Worm (Caenorhabditis elegans) whole organism, late embryonic: ENCODE measurements around the gene K11G12.6.

Experiments
- C08G9.2 ChIP-seq: sonication (generic microtip); optimal IDR thresholded peaks from 2 replicates; lab custom pipeline; 2016; ENCODE audit warnings: mild to moderate bottlenecking, missing genetic modification characterization, moderate library complexity, missing compliant biosample characterization
- C38D4.7 ChIP-seq: fragments of 200-800 bp; sonication (Bioruptor generic); optimal IDR thresholded peaks from 2 replicates; lab custom pipeline; 2018; ENCODE audit warnings: mild to moderate bottlenecking, missing genetic modification characterization, moderate library complexity, missing compliant biosample characterization
- K02D7.2 ChIP-seq: sonication (generic microtip); optimal IDR thresholded peaks from 2 replicates; lab custom pipeline; 2017; ENCODE audit warnings: mild to moderate bottlenecking, missing genetic modification characterization, missing compliant biosample characterization
- K09A11.1 ChIP-seq: sonication (generic microtip); optimal IDR thresholded peaks from 2 replicates; lab custom pipeline; 2017; ENCODE audit warnings: antibody characterized with exemption, mild to moderate bottlenecking, missing genetic modification characterization, missing compliant biosample characterization; ENCODE audit not compliant: insufficient read depth
- T23F11.4 ChIP-seq: fragments of 200-800 bp; sonication (Bioruptor generic); optimal IDR thresholded peaks from 2 replicates; lab custom pipeline; 2018; ENCODE audit warnings: mild to moderate bottlenecking, missing genetic modification characterization, missing compliant biosample characterization
- ahr-1 ChIP-seq: sonication (generic microtip); optimal IDR thresholded peaks from 2 replicates; lab custom pipeline; 2016; ENCODE audit warnings: missing genetic modification characterization, missing compliant biosample characterization
- ama-1 ChIP-seq: fragments of 150-350 bp; optimal IDR thresholded peaks from 2 replicates; lab custom pipeline; 2014
- ceh-18 ChIP-seq: sonication (generic microtip); optimal IDR thresholded peaks from 2 replicates; lab custom pipeline; 2016; ENCODE audit warnings: missing genetic modification characterization, missing compliant biosample characterization
- ceh-22 ChIP-seq: sonication (generic microtip); optimal IDR thresholded peaks from 2 replicates; lab custom pipeline; 2017; ENCODE audit warnings: missing biosample characterization, missing genetic modification characterization
- ceh-24 ChIP-seq: sonication (generic microtip); optimal IDR thresholded peaks from 2 replicates; lab custom pipeline; 2016; ENCODE audit warnings: mild to moderate bottlenecking, missing genetic modification characterization, missing compliant biosample characterization
- ceh-30 ChIP-seq: fragments of 150-350 bp; optimal IDR thresholded peaks from 2 replicates; lab custom pipeline; 2014; ENCODE audit warnings: missing biosample characterization, missing genetic modification characterization
- dmd-4 ChIP-seq: sonication (generic microtip); optimal IDR thresholded peaks from 2 replicates; lab custom pipeline; 2016; ENCODE audit warnings: borderline replicate concordance, missing genetic modification characterization, missing compliant biosample characterization
- dve-1 ChIP-seq: sonication (generic microtip); optimal IDR thresholded peaks from 2 replicates; lab custom pipeline; 2017; ENCODE audit warnings: antibody characterized with exemption, mild to moderate bottlenecking, missing genetic modification characterization, missing compliant biosample characterization
- eyg-1 ChIP-seq: sonication (generic microtip); optimal IDR thresholded peaks from 2 replicates; lab custom pipeline; 2016; ENCODE audit warnings: missing genotype, missing genetic modification characterization, missing compliant biosample characterization
- fax-1 ChIP-seq: sonication (generic microtip); optimal IDR thresholded peaks from 2 replicates; lab custom pipeline; 2016; ENCODE audit warnings: missing genotype, missing genetic modification characterization, missing compliant biosample characterization
- fkh-6 ChIP-seq: sonication (generic microtip); optimal IDR thresholded peaks from 2 replicates; lab custom pipeline; 2016; ENCODE audit warnings: missing genetic modification characterization, missing compliant biosample characterization
- hlh-13 ChIP-seq: fragments of 200-800 bp; sonication (Bioruptor generic); optimal IDR thresholded peaks from 2 replicates; lab custom pipeline; 2018; ENCODE audit warnings: mild to moderate bottlenecking, missing genetic modification characterization, missing compliant biosample characterization
- hlh-8 ChIP-seq: sonication (generic microtip); optimal IDR thresholded peaks from 2 replicates; lab custom pipeline; 2016; ENCODE audit warnings: missing genotype, missing genetic modification characterization, missing compliant biosample characterization
- lin-11 ChIP-seq: fragments of 200-800 bp; sonication (Bioruptor generic); optimal IDR thresholded peaks from 2 replicates; lab custom pipeline; 2018; ENCODE audit warnings: mild to moderate bottlenecking, missing genetic modification characterization, missing compliant biosample characterization
- nhr-232 ChIP-seq: sonication (generic microtip); optimal IDR thresholded peaks from 2 replicates; lab custom pipeline; 2016; ENCODE audit warnings: missing genetic modification characterization, missing compliant biosample characterization
- npax-4 ChIP-seq: sonication (generic microtip); optimal IDR thresholded peaks from 2 replicates; lab custom pipeline; 2016; ENCODE audit warnings: missing genetic modification characterization, missing compliant biosample characterization
- odd-2 ChIP-seq: sonication (generic microtip); optimal IDR thresholded peaks from 2 replicates; lab custom pipeline; 2017; ENCODE audit warnings: antibody characterized with exemption, mild to moderate bottlenecking, missing genetic modification characterization, missing compliant biosample characterization
- pha-2 ChIP-seq: sonication (generic microtip); optimal IDR thresholded peaks from 2 replicates; lab custom pipeline; 2017; ENCODE audit warnings: mild to moderate bottlenecking, missing genetic modification characterization, missing compliant biosample characterization
- pha-4 ChIP-seq: fragments of 150-350 bp; optimal IDR thresholded peaks from 2 replicates; lab custom pipeline; 2018; ENCODE audit warnings: missing biosample characterization, missing genetic modification reagents, missing genetic modification characterization
- pros-1 ChIP-seq: fragments of 150-350 bp; optimal IDR thresholded peaks from 2 replicates; lab custom pipeline; 2014; ENCODE audit warnings: missing biosample characterization, missing genetic modification reagents, missing genetic modification characterization
- ref-2 ChIP-seq: sonication (generic microtip); optimal IDR thresholded peaks from 2 replicates; lab custom pipeline; 2016; ENCODE audit warnings: missing genetic modification characterization, missing compliant biosample characterization
- sdc-2 ChIP-seq: sonication (generic microtip); optimal IDR thresholded peaks from 2 replicates; lab custom pipeline; 2016; ENCODE audit warnings: missing genotype, missing genetic modification characterization, missing compliant biosample characterization
- sox-2 ChIP-seq: fragments of 200-800 bp; sonication (Bioruptor generic); IDR thresholded peaks from 2 replicates; pipeline ENCODE4 v1.3.6; 2022; ENCODE audit warnings: missing genetic modification reagents, missing genetic modification characterization, missing compliant biosample characterization
- tbx-2 ChIP-seq: sonication (generic microtip); optimal IDR thresholded peaks from 2 replicates; lab custom pipeline; 2016; ENCODE audit warnings: missing genetic modification characterization, missing compliant biosample characterization
- tbx-7 ChIP-seq: sonication (generic microtip); optimal IDR thresholded peaks from 2 replicates; lab custom pipeline; 2016; ENCODE audit warnings: missing genotype, missing genetic modification characterization, missing compliant biosample characterization
- unc-3 ChIP-seq, 2 experiments: fragments of 200-800 bp in 1 of 2; sonication (Bioruptor generic) in 1 of 2; sonication (generic microtip) in 1 of 2; conservative IDR thresholded peaks in 1 of 2; optimal IDR thresholded peaks in 1 of 2; 2 replicates each; pipeline versions ENCODE4 v1.3.6 to Lab custom; 2016 to 2022; ENCODE audit warnings: missing compliant biosample characterization in 2 of 2, missing genetic modification characterization in 2 of 2, missing genetic modification reagents in 1 of 2
- unc-42 ChIP-seq: sonication (generic microtip); optimal IDR thresholded peaks from 2 replicates; lab custom pipeline; 2016; ENCODE audit warnings: missing genotype, missing genetic modification characterization, missing compliant biosample characterization
- unc-86 ChIP-seq: sonication (generic microtip); optimal IDR thresholded peaks from 2 replicates; lab custom pipeline; 2016; ENCODE audit warnings: missing genetic modification characterization, missing compliant biosample characterization
- zip-5 ChIP-seq: sonication (generic microtip); optimal IDR thresholded peaks from 2 replicates; lab custom pipeline; 2016; ENCODE audit warnings: missing genetic modification characterization, missing compliant biosample characterization

K11G12.6 gene

ce11 chrX:6729593-6729992, at the start of gene K11G12.6:
TSS of gene K11G12.6 (minus strand) at chrX:6729657.
- TF ChIP-seq C08G9.2 (tag; lab: Kevin White, UChicago) (no peak), hlh-13 (GFP tag; lab: Kevin White, UChicago) (no peak), zip-5 (tag; lab: Kevin White, UChicago) (no peak), C38D4.7 (GFP tag; lab: Kevin White, UChicago) (no peak), fax-1 (tag; lab: Kevin White, UChicago) (no peak), ref-2 (tag; lab: Kevin White, UChicago) (no peak), hlh-8 (tag; lab: Kevin White, UChicago) (no peak), ceh-22 (tag; lab: Kevin White, UChicago) (no peak), ahr-1 (tag; lab: Kevin White, UChicago) (no peak), unc-86 (no peak)

- TF ChIP-seq K02D7.2 (tag; lab: Kevin White, UChicago) (no peak), pha-4 (tag; lab: Kevin White, UChicago) (no peak), ceh-24 (no peak), fkh-6 (tag; lab: Kevin White, UChicago) (no peak), nhr-232 (tag; lab: Kevin White, UChicago) (no peak), odd-2 (tag; lab: Kevin White, UChicago) (no peak), dve-1 (tag; lab: Kevin White, UChicago) (no peak), npax-4 (tag; lab: Kevin White, UChicago) (no peak), unc-42 (tag; lab: Kevin White, UChicago) (no peak), lin-11 (tag; lab: Kevin White, UChicago) (no peak), unc-3 (GFP tag; conservative IDR thresholded peaks at IDR 0.05; lab: Robert Waterston, UW) (no peak), unc-3 (tag; optimal IDR thresholded peaks at IDR 0.05; lab: Kevin White, UChicago) (no peak), sox-2 (GFP tag; lab: Robert Waterston, UW) (no peak), hlh-8 (tag; lab: Kevin White, UChicago) (no peak), T23F11.4 (GFP tag; lab: Kevin White, UChicago) (no peak)
These were observed 48.6 kb upstream of the K11G12.6 start, which contains the start of gene irk-1 for ce11 chrX:6778014-6778413. TSS of gene irk-1 (minus strand) at chrX:6778114.

ce11 chrX:6761688-6762185, 32.3 kb upstream of the K11G12.6 start, which contains the start of gene abts-4:
TSS of gene abts-4 (minus strand) at chrX:6761738.
- no peak for TF ChIP-seq C38D4.7 (GFP tag; lab: Kevin White, UChicago)
- TF ChIP-seq ceh-30 (tag; lab: Kevin White, UChicago), result no peak
- no peak for TF ChIP-seq nhr-232 (tag; lab: Kevin White, UChicago)
- TF ChIP-seq pha-4 (tag; lab: Kevin White, UChicago), result no peak
- TF ChIP-seq tbx-2 (tag; lab: Kevin White, UChicago), result no peak
- no peak for TF ChIP-seq pha-2
- TF ChIP-seq dmd-4 (tag; lab: Kevin White, UChicago), result no peak
- no peak for TF ChIP-seq K02D7.2 (tag; lab: Kevin White, UChicago)
- no peak for TF ChIP-seq fax-1 (tag; lab: Kevin White, UChicago)
- TF ChIP-seq sdc-2 (tag; lab: Kevin White, UChicago), result no peak

- TF ChIP-seq K09A11.1 (tag; lab: Kevin White, UChicago), result no peak
- TF ChIP-seq hlh-13 (GFP tag; lab: Kevin White, UChicago), result no peak
- TF ChIP-seq T23F11.4 (GFP tag; lab: Kevin White, UChicago), result no peak
- no peak for TF ChIP-seq ref-2 (tag; lab: Kevin White, UChicago)
- no peak for TF ChIP-seq eyg-1 (tag; lab: Kevin White, UChicago)
- TF ChIP-seq tbx-7 (tag; lab: Kevin White, UChicago), result no peak
- no peak for TF ChIP-seq C08G9.2 (tag; lab: Kevin White, UChicago)
- no peak for TF ChIP-seq dve-1 (tag; lab: Kevin White, UChicago)
- no peak for TF ChIP-seq dmd-4 (tag; lab: Kevin White, UChicago)
- no peak for TF ChIP-seq ama-1 (lab: Kevin White, UChicago)
- no peak for TF ChIP-seq ceh-18
- no peak for TF ChIP-seq pros-1 (tag; lab: Kevin White, UChicago)
These were observed 31.8 kb upstream of the K11G12.6 start for ce11 chrX:6761211-6761610.
